Fruit fly (Drosophila melanogaster) whole organism: ENCODE measurements around the gene CG13837.

Source experiments
- CG8478 ChIP-seq: fragments of >200 bp; optimal IDR thresholded peaks from 2 replicates; lab custom pipeline; 2018; ENCODE audit warnings: inconsistent platforms
- Dll ChIP-seq: fragments of >200 bp; optimal IDR thresholded peaks from 2 replicates; lab custom pipeline; 2017
- EcR ChIP-seq, 2 experiments: fragments of >200 bp; optimal IDR thresholded peaks; 2 replicates each; lab custom pipeline; 2017; ENCODE audit warnings: missing biosample characterization in 2 of 2, missing genetic modification characterization in 2 of 2, missing genetic modification reagents in 2 of 2
- pan ChIP-seq: fragments of >200 bp; optimal IDR thresholded peaks from 2 replicates; lab custom pipeline; 2017
- psq ChIP-seq: fragments of >200 bp; optimal IDR thresholded peaks from 2 replicates; lab custom pipeline; 2017
- usp ChIP-seq: fragments of >200 bp; optimal IDR thresholded peaks from 2 replicates; lab custom pipeline; 2017; ENCODE audit warnings: missing biosample characterization, missing genetic modification characterization, mixed read lengths

DNA sequence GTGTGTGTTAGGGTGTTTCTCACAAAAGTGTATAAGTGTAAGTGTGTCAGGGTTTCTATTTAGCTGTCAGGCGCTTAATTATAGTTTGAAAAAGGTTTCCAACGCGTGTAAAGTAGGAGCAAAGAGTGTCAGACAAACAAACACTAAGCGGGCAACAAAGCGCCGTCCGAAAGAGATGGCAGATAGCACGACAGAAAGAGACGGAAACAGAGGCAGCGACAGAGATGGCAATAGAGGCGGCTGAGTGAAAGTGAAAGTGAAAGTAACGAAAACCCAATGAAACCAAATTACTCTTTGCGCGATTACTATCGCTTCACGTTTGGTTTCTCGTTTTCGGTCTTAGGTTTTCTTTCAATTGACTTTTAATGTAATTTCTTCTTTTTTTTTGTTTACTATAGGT is 30.7 kb downstream of the CG13837 start:
- no peak for TF ChIP-seq pan (lab: Kevin White, UChicago)
- TF ChIP-seq EcR (GFP tag; optimal IDR thresholded peaks at IDR 0.05; lab: Kevin White, UChicago) = no peak
- TF ChIP-seq usp (GFP tag; lab: Kevin White, UChicago) = no peak
- TF ChIP-seq psq = no peak
- TF ChIP-seq CG8478 (lab: Kevin White, UChicago) = no peak
- TF ChIP-seq Dll (lab: Kevin White, UChicago) = no peak
